Fruit fly (Drosophila melanogaster) whole organism, adult: ENCODE results near the gene CG42300.
A peak's percentile ranks its signal among the peaks of the same experiment; 100 is the strongest.

Experiments used
- CG11617 ChIP-seq: fragments of 200-800 bp; sonication (Bioruptor generic); optimal IDR thresholded peaks from 2 replicates; lab custom pipeline; 2017; ENCODE audit warnings: mild to moderate bottlenecking, missing biosample characterization, missing genetic modification reagents, missing genetic modification characterization
- CG12768 ChIP-seq: fragments of 200-800 bp; sonication (Bioruptor generic); optimal IDR thresholded peaks from 2 replicates; lab custom pipeline; 2017; ENCODE audit warnings: missing biosample characterization, missing genetic modification characterization, mild to moderate bottlenecking, moderate library complexity, missing genetic modification reagents
- CG14711 ChIP-seq: fragments of 200-800 bp; sonication (Bioruptor generic); optimal IDR thresholded peaks from 2 replicates; lab custom pipeline; 2018; ENCODE audit warnings: missing biosample characterization, mild to moderate bottlenecking, missing genetic modification characterization, moderate library complexity
- CG1620 ChIP-seq: fragments of 200-800 bp; sonication (Bioruptor generic); optimal IDR thresholded peaks from 2 replicates; lab custom pipeline; 2016; ENCODE audit warnings: missing biosample characterization, missing genetic modification characterization
- CG33017 ChIP-seq: fragments of 200-800 bp; sonication (Bioruptor generic); optimal IDR thresholded peaks from 2 replicates; lab custom pipeline; 2018; ENCODE audit warnings: missing biosample characterization, mild to moderate bottlenecking, missing genetic modification characterization, moderate library complexity
- CG5204 ChIP-seq: fragments of 200-800 bp; sonication (Bioruptor generic); optimal IDR thresholded peaks from 2 replicates; lab custom pipeline; 2016; ENCODE audit warnings: missing biosample characterization, missing genetic modification characterization
- CG7045 ChIP-seq: fragments of 200-800 bp; sonication (Bioruptor generic); optimal IDR thresholded peaks from 2 replicates; lab custom pipeline; 2017; ENCODE audit warnings: missing biosample characterization, mild to moderate bottlenecking, missing genetic modification characterization
- CG7101 ChIP-seq: fragments of 200-800 bp; sonication (Bioruptor generic); optimal IDR thresholded peaks from 2 replicates; lab custom pipeline; 2018; ENCODE audit warnings: missing biosample characterization, mild to moderate bottlenecking, missing genetic modification characterization, moderate library complexity
- Clk ChIP-seq: fragments of 200-800 bp; sonication (Bioruptor generic); optimal IDR thresholded peaks from 2 replicates; lab custom pipeline; 2017; ENCODE audit warnings: missing biosample characterization, missing genetic modification characterization
- Crg-1 ChIP-seq: fragments of 200-800 bp; sonication (Bioruptor generic); optimal IDR thresholded peaks from 2 replicates; lab custom pipeline; 2016; ENCODE audit warnings: missing biosample characterization, missing genetic modification characterization
- Hr96 ChIP-seq: fragments of 200-800 bp; sonication (Bioruptor generic); optimal IDR thresholded peaks from 2 replicates; lab custom pipeline; 2016; ENCODE audit warnings: missing biosample characterization, missing genetic modification characterization
- Mnt ChIP-seq: fragments of 200-800 bp; sonication (Bioruptor generic); optimal IDR thresholded peaks from 2 replicates; lab custom pipeline; 2016; ENCODE audit warnings: missing biosample characterization, mild to moderate bottlenecking, missing genetic modification characterization
- bab1 ChIP-seq: fragments of 200-800 bp; sonication (Bioruptor generic); optimal IDR thresholded peaks from 3 replicates; lab custom pipeline; 2019; ENCODE audit warnings: missing biosample characterization, mild to moderate bottlenecking, missing genetic modification characterization, moderate library complexity
- cic ChIP-seq: fragments of 200-800 bp; sonication (Bioruptor generic); optimal IDR thresholded peaks from 2 replicates; lab custom pipeline; 2017; ENCODE audit warnings: missing biosample characterization, mild to moderate bottlenecking, missing genetic modification characterization, moderate library complexity
- cnc ChIP-seq, 2 experiments: fragments of >200 bp; optimal IDR thresholded peaks; 2 replicates each; lab custom pipeline; 2017
- kay ChIP-seq: fragments of 200-800 bp; sonication (Bioruptor generic); peaks from one replicate; lab custom pipeline; 2016; ENCODE audit warnings: missing biosample characterization, missing genetic modification characterization, borderline replicate concordance
- ovo ChIP-seq: fragments of 200-800 bp; sonication (Bioruptor generic); optimal IDR thresholded peaks from 2 replicates; lab custom pipeline; 2016; ENCODE audit warnings: missing biosample characterization, missing genetic modification characterization
- pad ChIP-seq: fragments of 200-800 bp; sonication (Bioruptor generic); optimal IDR thresholded peaks from 3 replicates; lab custom pipeline; 2017; ENCODE audit warnings: missing biosample characterization, missing genetic modification characterization, mild to moderate bottlenecking, moderate library complexity, missing genetic modification reagents
- tj ChIP-seq: fragments of 200-800 bp; sonication (Bioruptor generic); optimal IDR thresholded peaks from 3 replicates; lab custom pipeline; 2017; ENCODE audit warnings: missing biosample characterization, mild to moderate bottlenecking, missing genetic modification characterization, moderate library complexity
- toe ChIP-seq: fragments of 200-800 bp; sonication (Bioruptor generic); optimal IDR thresholded peaks from 2 replicates; lab custom pipeline; 2016; ENCODE audit warnings: missing biosample characterization, missing genetic modification characterization

CG42300 gene

DNA sequence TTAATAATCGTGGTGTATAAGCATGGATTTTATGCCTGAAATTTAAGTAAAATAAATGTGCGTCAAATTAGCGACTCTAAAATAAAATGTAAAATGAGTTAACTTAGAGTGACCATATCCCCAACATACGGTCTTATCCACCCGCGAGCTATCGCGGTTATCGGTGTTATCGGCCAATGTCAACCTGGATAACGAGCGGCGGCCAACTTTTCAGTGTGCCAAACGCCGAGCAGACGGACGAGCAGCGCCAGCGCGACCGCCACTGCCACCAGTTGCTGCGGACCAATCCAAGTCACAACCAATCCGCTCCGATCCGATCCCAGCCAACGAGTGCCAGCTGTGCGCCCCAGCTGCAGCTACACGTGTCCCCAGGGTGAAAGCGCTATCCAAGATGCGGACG, 22.2 kb upstream of the CG42300 start, which contains the start of the genes cerv and CG7872:
cerv (minus strand) TSS at position 129 of the 400 bp plus-strand sequence.
CG7872 (plus strand) TSS at position 163 of the 400 bp plus-strand sequence.
- TF ChIP-seq toe: no peak
- TF ChIP-seq CG1620 (GFP tag; lab: Kevin White, UChicago): peak; percentile 6
- no peak for TF ChIP-seq CG14711 (tag; lab: Kevin White, UChicago)
- no peak for TF ChIP-seq ovo (GFP tag; lab: Kevin White, UChicago)
- no peak for TF ChIP-seq kay (GFP tag; lab: Kevin White, UChicago)
- TF ChIP-seq Crg-1 (GFP tag; lab: Kevin White, UChicago): no peak
- peak; percentile 44 for TF ChIP-seq bab1 (GFP tag; lab: Kevin White, UChicago)
- no peak for TF ChIP-seq CG7045 (GFP tag; lab: Kevin White, UChicago)
- no peak for TF ChIP-seq CG7101 (tag; lab: Kevin White, UChicago)
- TF ChIP-seq CG33017: no peak
- TF ChIP-seq Mnt (GFP tag; lab: Kevin White, UChicago): peak; percentile 45
- TF ChIP-seq cnc (optimal IDR thresholded peaks at IDR 0.05; lab: Kevin White, UChicago): no peak
- no peak for TF ChIP-seq CG12768
- TF ChIP-seq Clk (GFP tag; lab: Kevin White, UChicago): no peak

DNA sequence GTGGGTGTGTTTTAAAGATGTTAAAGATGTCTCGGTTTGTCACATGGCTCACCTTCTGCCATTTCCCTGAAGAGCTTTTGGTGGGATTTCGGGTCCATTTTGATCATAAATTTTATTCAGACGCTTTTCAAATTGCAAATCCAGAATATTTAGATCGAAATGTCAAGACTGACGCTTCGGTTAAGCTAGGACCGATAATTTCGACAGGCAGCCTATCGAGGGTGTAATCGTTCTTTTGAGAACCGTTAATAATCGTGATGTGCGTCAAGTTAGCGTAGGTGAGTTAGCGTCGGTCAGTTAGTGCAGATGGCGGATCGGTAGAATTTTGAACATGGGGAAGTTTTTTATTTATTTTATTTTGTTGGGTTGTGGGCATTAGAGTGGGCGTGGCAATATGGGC, 19.7 kb upstream of the CG42300 start, which contains the start of gene CG42299:
CG42299 (minus strand) TSS at position 127 of the 400 bp plus-strand sequence.
- TF ChIP-seq Hr96 (GFP tag; lab: Kevin White, UChicago): no peak

DNA sequence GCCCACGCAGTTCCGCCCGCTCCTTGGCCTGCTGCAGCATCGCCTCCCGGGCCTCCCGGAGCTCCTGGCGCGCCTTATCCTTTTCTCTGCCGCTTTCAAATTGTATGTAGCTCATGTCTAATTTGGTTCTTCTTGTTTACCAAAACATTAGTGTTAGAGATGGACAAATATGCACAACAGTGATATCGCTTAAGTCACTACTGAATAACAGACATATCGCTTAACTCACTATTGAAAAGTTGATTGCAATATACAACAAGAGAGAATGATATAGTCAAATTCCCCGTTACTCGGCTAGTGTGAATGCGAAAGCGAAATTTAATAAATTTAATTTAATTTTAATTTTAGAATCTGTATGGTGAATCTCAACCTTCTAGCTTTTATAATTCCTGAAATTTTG, 18.5 kb upstream of the CG42300 start, which contains the start of gene CG9213:
CG9213 (minus strand) TSS at position 152 of the 400 bp plus-strand sequence.
- peak; percentile 20 for TF ChIP-seq CG1620 (GFP tag; lab: Kevin White, UChicago)
- no peak for TF ChIP-seq CG33017

dm6 chrX:15571939-15572338, 16.1 kb upstream of the CG42300 start, which contains the start of gene CG15643:
Gene CG15643, minus strand, starts transcription at chrX:15572149.
- TF ChIP-seq cnc (optimal IDR thresholded peaks at IDR 0.05; lab: Kevin White, UChicago) (no peak), bab1 (GFP tag; lab: Kevin White, UChicago) (peak; percentile 5), Hr96 (GFP tag; lab: Kevin White, UChicago) (no peak), ovo (GFP tag; lab: Kevin White, UChicago) (no peak), CG33017 (no peak), Clk (GFP tag; lab: Kevin White, UChicago) (no peak), toe (no peak), CG7045 (GFP tag; lab: Kevin White, UChicago) (no peak), kay (GFP tag; lab: Kevin White, UChicago) (no peak)

DNA sequence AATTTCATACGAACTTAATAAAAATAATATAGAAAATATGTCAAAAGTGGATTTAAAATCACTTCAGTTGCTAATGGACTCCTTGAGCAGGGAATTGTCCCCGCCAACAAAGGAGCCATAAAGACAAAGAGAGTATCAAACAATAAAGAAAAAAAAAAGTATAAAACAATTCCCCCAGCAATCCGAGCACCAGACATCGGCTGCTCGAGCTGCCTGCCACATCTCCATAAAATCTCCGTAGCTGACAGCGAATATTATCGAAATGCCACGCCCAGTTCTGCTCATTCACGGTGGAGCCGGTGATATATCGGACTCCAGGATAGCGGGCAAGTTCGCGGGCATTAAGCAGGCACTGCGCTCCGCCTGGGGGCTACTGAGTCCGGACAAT, 13.1 kb upstream of the CG42300 start, which contains the start of gene CG7860:
CG7860 (plus strand) TSS at position 11 of the 388 bp plus-strand sequence.
- TF ChIP-seq Mnt (GFP tag; lab: Kevin White, UChicago): no peak

DNA sequence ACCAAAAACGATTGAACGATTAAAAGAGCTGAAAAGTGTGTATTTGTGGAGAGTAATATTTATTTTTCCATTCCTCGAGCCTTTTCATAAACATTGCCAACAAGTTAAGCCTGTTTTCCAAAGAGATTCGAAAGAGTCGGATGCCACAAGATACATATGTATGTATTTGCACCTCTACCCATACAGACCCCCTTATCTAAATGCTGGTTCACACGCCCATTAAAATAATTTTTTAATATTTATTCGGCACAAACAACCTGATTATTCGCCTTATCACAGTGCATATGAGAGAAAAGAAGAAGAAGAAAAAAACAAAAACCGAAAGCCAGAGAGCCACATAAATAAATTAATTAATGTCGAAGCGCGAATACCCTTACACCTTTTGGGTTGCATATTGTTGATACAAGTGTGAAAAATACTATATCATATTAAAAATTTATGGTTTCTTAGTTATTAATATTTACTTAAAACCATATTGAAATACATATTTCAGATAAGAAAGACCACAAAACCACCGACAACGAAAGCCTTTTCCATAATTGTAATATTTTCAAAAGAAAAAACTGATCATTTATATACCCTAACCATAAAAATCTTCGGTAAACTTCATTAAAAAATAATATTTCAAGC, 12.6 kb upstream of the CG42300 start:
- TF ChIP-seq bab1 (GFP tag; lab: Kevin White, UChicago) (peak; percentile 18), CG1620 (GFP tag; lab: Kevin White, UChicago) (no peak), CG7101 (tag; lab: Kevin White, UChicago) (peak; percentile 25), CG14711 (tag; lab: Kevin White, UChicago) (no peak)

DNA sequence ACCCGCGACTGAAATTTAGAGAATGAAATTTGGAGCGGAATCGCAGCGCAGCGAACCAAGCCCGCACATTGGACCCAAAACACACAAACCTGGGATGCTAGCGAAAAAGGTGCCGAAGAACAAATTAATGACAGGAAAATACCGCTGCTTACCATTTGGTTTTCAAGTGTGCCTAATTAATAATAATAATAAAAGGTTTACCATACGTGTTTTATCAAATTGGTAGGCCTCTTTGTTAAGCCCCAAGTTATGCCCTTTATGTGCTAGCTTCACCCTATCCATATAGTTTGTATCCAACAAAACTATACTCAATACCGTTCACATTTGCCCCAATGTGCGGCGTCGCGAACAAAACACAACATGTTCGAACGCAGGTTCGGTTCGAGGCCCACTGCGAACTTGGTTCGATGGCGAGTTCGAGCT, 1.6 kb downstream of the CG42300 start, which contains the start of gene Ac13E:
Ac13E (minus strand) TSS at position 23 of the 423 bp plus-strand sequence.
- no peak for TF ChIP-seq cnc (optimal IDR thresholded peaks at IDR 0.05; lab: Kevin White, UChicago)
- TF ChIP-seq bab1 (GFP tag; lab: Kevin White, UChicago): peak; percentile 91
- peak; percentile 86 for TF ChIP-seq CG12768
- TF ChIP-seq CG1620 (GFP tag; lab: Kevin White, UChicago): peak; percentile 84
- peak; percentile 92 for TF ChIP-seq CG11617 (GFP tag; lab: Kevin White, UChicago)
- TF ChIP-seq Mnt (GFP tag; lab: Kevin White, UChicago): peak; percentile 83
- TF ChIP-seq kay (GFP tag; lab: Kevin White, UChicago): peak; percentile 64
- peak; percentile 80 for TF ChIP-seq Crg-1 (GFP tag; lab: Kevin White, UChicago)
- peak; percentile 81 for TF ChIP-seq CG33017
- TF ChIP-seq Clk (GFP tag; lab: Kevin White, UChicago): peak; percentile 42
- peak; percentile 80 for TF ChIP-seq CG7045 (GFP tag; lab: Kevin White, UChicago)
- TF ChIP-seq ovo (GFP tag; lab: Kevin White, UChicago): peak; percentile 66
- TF ChIP-seq Hr96 (GFP tag; lab: Kevin White, UChicago): peak; percentile 86
- TF ChIP-seq tj: peak; percentile 71
- peak; percentile 49 for TF ChIP-seq cic
- TF ChIP-seq CG14711 (tag; lab: Kevin White, UChicago): peak; percentile 79
- peak; percentile 82 for TF ChIP-seq CG5204 (GFP tag; lab: Kevin White, UChicago)
- TF ChIP-seq toe: peak; percentile 84
- peak; percentile 91 for TF ChIP-seq CG7101 (tag; lab: Kevin White, UChicago)
- TF ChIP-seq pad (GFP tag; lab: Kevin White, UChicago): peak; percentile 79
